Worm (Caenorhabditis elegans) whole organism, L1 larva: ENCODE results near the gene fbxa-42.

Experiments used
- C04F5.9 ChIP-seq: sonication (generic microtip); optimal IDR thresholded peaks from 2 replicates; lab custom pipeline; 2016; ENCODE audit warnings: missing genetic modification characterization, missing compliant biosample characterization
- C34B4.2 ChIP-seq: sonication (generic microtip); optimal IDR thresholded peaks from 2 replicates; lab custom pipeline; 2017; ENCODE audit warnings: mild to moderate bottlenecking, missing genetic modification characterization, missing compliant biosample characterization
- F16B12.6 ChIP-seq: fragments of 150-350 bp; optimal IDR thresholded peaks from 2 replicates; lab custom pipeline; 2014; ENCODE audit warnings: missing biosample characterization, missing genetic modification characterization
- ama-1 ChIP-seq: fragments of 150-350 bp; optimal IDR thresholded peaks from 2 replicates; lab custom pipeline; 2014
- blmp-1 ChIP-seq: fragments of 150-350 bp; optimal IDR thresholded peaks from 2 replicates; lab custom pipeline; 2014; ENCODE audit warnings: missing biosample characterization, missing genetic modification characterization
- ceh-63 ChIP-seq: fragments of 200-800 bp; sonication (Bioruptor generic); optimal IDR thresholded peaks from 2 replicates; lab custom pipeline; 2018; ENCODE audit warnings: mild to moderate bottlenecking, missing genetic modification characterization, missing compliant biosample characterization
- ceh-82 ChIP-seq, 3 experiments: fragments of 150-350 bp in 1 of 3; sonication (generic microtip) in 2 of 3; optimal IDR thresholded peaks; 2 replicates each; lab custom pipeline; 2014 to 2017; ENCODE audit warnings: missing biosample characterization in 3 of 3, missing genetic modification characterization in 3 of 3
- ceh-90 ChIP-seq: sonication (generic microtip); optimal IDR thresholded peaks from 2 replicates; lab custom pipeline; 2016; ENCODE audit warnings: missing genetic modification characterization, missing compliant biosample characterization
- dsc-1 ChIP-seq: sonication (generic microtip); optimal IDR thresholded peaks from 2 replicates; lab custom pipeline; 2016; ENCODE audit warnings: mild to moderate bottlenecking, missing genetic modification characterization, missing compliant biosample characterization
- efl-1 ChIP-seq, 4 experiments: fragments of 150-350 bp; optimal IDR thresholded peaks in 3 of 4; peaks in 1 of 4; 1 replicate in 1 of 4; 2 replicates in 3 of 4; lab custom pipeline; 2014; ENCODE audit warnings: missing biosample characterization in 2 of 4, missing genetic modification characterization in 2 of 4, missing genetic modification reagents in 2 of 4
- efl-3 ChIP-seq: fragments of 200-800 bp; sonication (Bioruptor generic); optimal IDR thresholded peaks from 2 replicates; lab custom pipeline; 2018; ENCODE audit warnings: mild to moderate bottlenecking, missing genetic modification characterization, missing compliant biosample characterization
- egl-27 ChIP-seq, 2 experiments: fragments of 150-350 bp in 1 of 2; sonication (generic microtip); optimal IDR thresholded peaks; 3 replicates each; lab custom pipeline; 2017 to 2018; ENCODE audit warnings: missing biosample characterization in 2 of 2, missing genetic modification characterization in 2 of 2, missing genetic modification reagents in 2 of 2
- elt-3 ChIP-seq, 6 experiments: fragments of 150-350 bp in 1 of 6; sonication (generic microtip); optimal IDR thresholded peaks; 2 replicates each; lab custom pipeline; 2017 to 2018; ENCODE audit warnings: missing biosample characterization in 6 of 6, missing genetic modification characterization in 6 of 6, inconsistent platforms in 1 of 6
- ets-5 ChIP-seq: fragments of 200-800 bp; sonication (Bioruptor generic); IDR thresholded peaks from 2 replicates; pipeline ENCODE4 v1.3.6; 2022; ENCODE audit warnings: missing genetic modification characterization, missing compliant biosample characterization
- fkh-10 ChIP-seq: sonication (generic microtip); optimal IDR thresholded peaks from 2 replicates; lab custom pipeline; 2017; ENCODE audit warnings: missing biosample characterization, missing genetic modification reagents, missing genetic modification characterization
- fkh-8 ChIP-seq: sonication (generic microtip); optimal IDR thresholded peaks from 2 replicates; lab custom pipeline; 2016; ENCODE audit warnings: mild to moderate bottlenecking, missing genetic modification characterization, missing compliant biosample characterization
- fos-1 ChIP-seq: fragments of 150-350 bp; optimal IDR thresholded peaks from 2 replicates; lab custom pipeline; 2014; ENCODE audit warnings: missing biosample characterization, missing genetic modification characterization
- hlh-4 ChIP-seq: sonication (generic microtip); optimal IDR thresholded peaks from 2 replicates; lab custom pipeline; 2016; ENCODE audit warnings: mild to moderate bottlenecking, missing genetic modification characterization, missing compliant biosample characterization
- hpl-2 ChIP-seq: fragments of 150-350 bp; optimal IDR thresholded peaks from 2 replicates; lab custom pipeline; 2014; ENCODE audit warnings: missing biosample characterization, missing genetic modification reagents, missing genetic modification characterization
- irx-1 ChIP-seq: sonication (generic microtip); optimal IDR thresholded peaks from 2 replicates; lab custom pipeline; 2016; ENCODE audit warnings: missing genetic modification characterization, missing compliant biosample characterization
- isw-1 ChIP-seq: fragments of 200-800 bp; sonication (Bioruptor generic); IDR thresholded peaks from 2 replicates; pipeline ENCODE4 v1.3.6; 2022; ENCODE audit warnings: missing genetic modification characterization, missing compliant biosample characterization
- lin-15B ChIP-seq: fragments of 150-350 bp; sonication (generic microtip); optimal IDR thresholded peaks from 3 replicates; lab custom pipeline; 2014; ENCODE audit warnings: missing biosample characterization, missing genetic modification characterization
- lin-35 ChIP-seq, 2 experiments: fragments of 150-350 bp; optimal IDR thresholded peaks; 2 replicates each; lab custom pipeline; 2014; ENCODE audit warnings: missing biosample characterization in 2 of 2, missing genetic modification characterization in 2 of 2, missing genetic modification reagents in 2 of 2
- lin-39 ChIP-seq: fragments of 150-350 bp; optimal IDR thresholded peaks from 2 replicates; lab custom pipeline; 2014; ENCODE audit warnings: missing biosample characterization, missing genetic modification reagents, missing genetic modification characterization
- mep-1 ChIP-seq: fragments of 150-350 bp; optimal IDR thresholded peaks from 2 replicates; lab custom pipeline; 2014; ENCODE audit warnings: missing biosample characterization, missing genetic modification characterization
- nhr-11 ChIP-seq: fragments of 150-350 bp; optimal IDR thresholded peaks from 2 replicates; lab custom pipeline; 2014; ENCODE audit warnings: missing biosample characterization, missing genetic modification characterization
- nhr-19 ChIP-seq: fragments of 200-800 bp; sonication (Bioruptor generic); conservative IDR thresholded peaks from 2 replicates; pipeline ENCODE4 v1.3.6; 2022; ENCODE audit warnings: missing genetic modification characterization, missing compliant biosample characterization
- nhr-28 ChIP-seq: fragments of 150-350 bp; optimal IDR thresholded peaks from 2 replicates; lab custom pipeline; 2014; ENCODE audit warnings: missing biosample characterization, missing genetic modification characterization
- nhr-47 ChIP-seq: sonication (generic microtip); optimal IDR thresholded peaks from 2 replicates; lab custom pipeline; 2016; ENCODE audit warnings: mild to moderate bottlenecking, missing genetic modification characterization, moderate library complexity, missing compliant biosample characterization
- nhr-71 ChIP-seq: sonication (generic microtip); optimal IDR thresholded peaks from 2 replicates; lab custom pipeline; 2016; ENCODE audit warnings: mild to moderate bottlenecking, missing genetic modification characterization, moderate library complexity, missing compliant biosample characterization
- pag-3 ChIP-seq: sonication (generic microtip); optimal IDR thresholded peaks from 2 replicates; lab custom pipeline; 2017; ENCODE audit warnings: missing genetic modification characterization, mild to moderate bottlenecking, missing compliant biosample characterization, antibody characterized with exemption, borderline replicate concordance; ENCODE audit not compliant: insufficient read depth
- pqm-1 ChIP-seq: sonication (generic microtip); optimal IDR thresholded peaks from 3 replicates; lab custom pipeline; 2017; ENCODE audit warnings: missing biosample characterization, missing genetic modification characterization
- rnt-1 ChIP-seq: sonication (generic microtip); optimal IDR thresholded peaks from 2 replicates; lab custom pipeline; 2016; ENCODE audit warnings: mild to moderate bottlenecking, missing genetic modification characterization, moderate library complexity, missing compliant biosample characterization
- sptf-1 ChIP-seq: fragments of 150-350 bp; optimal IDR thresholded peaks from 2 replicates; lab custom pipeline; 2014; ENCODE audit warnings: missing biosample characterization, missing genetic modification characterization
- swsn-7 ChIP-seq: sonication (generic microtip); optimal IDR thresholded peaks from 2 replicates; lab custom pipeline; 2016; ENCODE audit warnings: missing genetic modification characterization, missing compliant biosample characterization
- unc-86 ChIP-seq: sonication (generic microtip); optimal IDR thresholded peaks from 2 replicates; lab custom pipeline; 2016; ENCODE audit warnings: missing genetic modification characterization, missing compliant biosample characterization
- xbp-1 ChIP-seq: sonication (generic microtip); optimal IDR thresholded peaks from 2 replicates; lab custom pipeline; 2016; ENCODE audit warnings: missing genetic modification characterization, missing compliant biosample characterization
- ztf-11 ChIP-seq, 2 experiments: sonication (generic microtip); optimal IDR thresholded peaks; 2 replicates each; lab custom pipeline; 2016 to 2017; ENCODE audit warnings: missing genetic modification characterization in 2 of 2, missing biosample characterization in 1 of 2, missing compliant biosample characterization in 1 of 2

The fbxa-42 gene

ce11 chrIII:2279457-2279856 is 18.2 kb upstream of the fbxa-42 start, which contains the start of gene Y54F10BM.23:
TSS of gene Y54F10BM.23 (minus strand) at chrIII:2279557.
- no peak for TF ChIP-seq lin-15B (tag; lab: Kevin White, UChicago)
- TF ChIP-seq nhr-47: no peak
- no peak for TF ChIP-seq dsc-1 (tag; lab: Kevin White, UChicago)
- TF ChIP-seq unc-86 (tag; lab: Kevin White, UChicago): no peak
- TF ChIP-seq ceh-90 (tag; lab: Kevin White, UChicago): no peak
- TF ChIP-seq fos-1 (tag; lab: Kevin White, UChicago): no peak
- no peak for TF ChIP-seq isw-1
- no peak for TF ChIP-seq pag-3 (tag; lab: Kevin White, UChicago)
- no peak for TF ChIP-seq nhr-28 (tag; lab: Kevin White, UChicago)
- no peak for TF ChIP-seq ceh-82 (tag; optimal IDR thresholded peaks at IDR 0.05; lab: Kevin White, UChicago)
- no peak for TF ChIP-seq ets-5
- TF ChIP-seq egl-27 (tag; optimal IDR thresholded peaks at IDR 0.05; lab: Kevin White, UChicago): no peak
- no peak for TF ChIP-seq mep-1 (tag; lab: Kevin White, UChicago)
- TF ChIP-seq C34B4.2: no peak

ce11 chrIII:2276842-2277241 is 15.6 kb upstream of the fbxa-42 start, which contains the start of gene Y54F10BM.21:
TSS of gene Y54F10BM.21 (plus strand) at chrIII:2277142.
- TF ChIP-seq ztf-11 (tag; optimal IDR thresholded peaks at IDR 0.05; lab: Kevin White, UChicago) (no peak), xbp-1 (no peak), mep-1 (tag; lab: Kevin White, UChicago) (no peak), rnt-1 (tag; lab: Kevin White, UChicago) (no peak), fkh-8 (tag; lab: Kevin White, UChicago) (no peak), ama-1 (lab: Kevin White, UChicago) (no peak), isw-1 (no peak), elt-3 (tag; optimal IDR thresholded peaks at IDR 0.05; lab: Kevin White, UChicago) (peak in 1 of 6 experiments; percentile 40)

DNA sequence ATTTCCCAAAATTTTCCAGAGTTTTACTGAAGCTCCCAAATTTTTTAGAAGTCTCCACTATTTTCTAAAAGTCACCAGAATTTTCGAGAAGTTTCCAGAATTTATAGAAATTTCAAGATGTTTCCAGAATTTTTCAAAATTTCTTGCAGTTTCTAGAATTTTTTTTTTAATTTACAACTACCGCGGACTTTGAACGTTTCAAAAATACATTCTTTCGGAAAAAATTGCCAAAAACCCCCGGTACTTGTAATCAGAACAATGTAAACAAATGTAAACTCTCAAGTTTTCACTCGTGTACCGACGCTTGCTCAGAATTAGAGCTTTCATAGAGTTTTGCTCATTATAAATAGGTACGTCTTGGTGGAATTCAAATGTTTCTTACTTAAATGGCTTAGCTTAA is 11.5 kb upstream of the fbxa-42 start, which contains the start of gene fbxa-39:
fbxa-39 (plus strand) TSS at position 301 of the 400 bp plus-strand sequence.
- TF ChIP-seq swsn-7 (tag; lab: Kevin White, UChicago) (no peak), elt-3 (tag; optimal IDR thresholded peaks at IDR 0.05; lab: Kevin White, UChicago) (no peak), hlh-4 (tag; lab: Kevin White, UChicago) (no peak), fkh-10 (no peak), ceh-63 (GFP tag; lab: Kevin White, UChicago) (no peak), blmp-1 (tag; lab: Kevin White, UChicago) (no peak), pqm-1 (tag; lab: Kevin White, UChicago) (no peak), pag-3 (tag; lab: Kevin White, UChicago) (no peak), hpl-2 (GFP tag; lab: Kevin White, UChicago) (no peak), nhr-71 (no peak), nhr-19 (GFP tag; lab: Robert Waterston, UW) (no peak), lin-39 (tag; lab: Kevin White, UChicago) (no peak), egl-27 (tag; optimal IDR thresholded peaks at IDR 0.05; lab: Kevin White, UChicago) (no peak), dsc-1 (tag; lab: Kevin White, UChicago) (no peak), irx-1 (tag; lab: Kevin White, UChicago) (no peak), C04F5.9 (tag; lab: Kevin White, UChicago) (no peak), rnt-1 (tag; lab: Kevin White, UChicago) (no peak)

- TF ChIP-seq C04F5.9 (tag; lab: Kevin White, UChicago) (no peak), lin-35 (GFP tag; optimal IDR thresholded peaks at IDR 0.05; lab: Kevin White, UChicago) (peak in 1 of 2 experiments; percentile 13), F16B12.6 (no peak), elt-3 (tag; optimal IDR thresholded peaks at IDR 0.05; lab: Kevin White, UChicago) (no peak), nhr-11 (tag; lab: Kevin White, UChicago) (no peak), efl-1 (optimal IDR thresholded peaks at IDR 0.05; lab: Kevin White, UChicago) (no peak), efl-1 (GFP tag; optimal IDR thresholded peaks at IDR 0.05 in 1 of 2; lab: Kevin White, UChicago) (peak in 1 of 2 experiments; percentile 75), efl-3 (GFP tag; lab: Kevin White, UChicago) (no peak), sptf-1 (tag; lab: Kevin White, UChicago) (no peak)
Observed at ce11 chrIII:2272075-2272474, 10.8 kb upstream of the fbxa-42 start, which contains the start of gene fbxa-48. TSS of gene fbxa-48 (minus strand) at chrIII:2272175.
